Fruit fly (Drosophila melanogaster) whole organism, embryonic: Measurements from ENCODE around the gene Eip75B.

ENCODE experiments used
- Bdp1 ChIP-seq: fragments of 200-800 bp; sonication (Bioruptor generic); optimal IDR thresholded peaks from 3 replicates; lab custom pipeline; 2016; ENCODE audit warnings: missing biosample characterization, missing genetic modification characterization
- CG10209 ChIP-seq: fragments of 200-800 bp; sonication (Bioruptor generic); optimal IDR thresholded peaks from 3 replicates; lab custom pipeline; 2017; ENCODE audit warnings: missing biosample characterization, mild to moderate bottlenecking, missing genetic modification characterization, missing genetic modification reagents
- CG10321 ChIP-seq: fragments of 200-800 bp; sonication (Bioruptor generic); IDR thresholded peaks from 2 replicates; pipeline ENCODE4 v1.3.6; 2022; ENCODE audit warnings: missing biosample characterization, missing genetic modification characterization
- CG10543 ChIP-seq: fragments of 200-800 bp; sonication (Bioruptor generic); optimal IDR thresholded peaks from 3 replicates; lab custom pipeline; 2017; ENCODE audit warnings: missing biosample characterization, mild to moderate bottlenecking, missing genetic modification characterization, moderate library complexity
- CG10565 ChIP-seq: fragments of 200-800 bp; sonication (Bioruptor generic); optimal IDR thresholded peaks from 3 replicates; lab custom pipeline; 2016; ENCODE audit warnings: missing biosample characterization, mild to moderate bottlenecking, missing genetic modification characterization
- CG1233 ChIP-seq: fragments of 200-800 bp; sonication (Bioruptor generic); optimal IDR thresholded peaks from 4 replicates; lab custom pipeline; 2018; ENCODE audit warnings: missing biosample characterization, mild to moderate bottlenecking, missing genetic modification characterization
- CG13894 ChIP-seq: fragments of 200-800 bp; sonication (Bioruptor generic); optimal IDR thresholded peaks from 3 replicates; lab custom pipeline; 2018; ENCODE audit warnings: missing biosample characterization, mild to moderate bottlenecking, missing genetic modification characterization, moderate library complexity
- CG1602 ChIP-seq: fragments of 200-800 bp; sonication (Bioruptor generic); optimal IDR thresholded peaks from 3 replicates; lab custom pipeline; 2016; ENCODE audit warnings: missing biosample characterization, missing genetic modification characterization
- CG17328 ChIP-seq: fragments of 200-800 bp; sonication (Bioruptor generic); IDR thresholded peaks from 2 replicates; pipeline ENCODE4 v1.3.6; 2022; ENCODE audit warnings: missing biosample characterization, missing genetic modification characterization
- CG2116 ChIP-seq: fragments of 200-800 bp; sonication (Bioruptor generic); optimal IDR thresholded peaks from 3 replicates; lab custom pipeline; 2018; ENCODE audit warnings: missing biosample characterization, mild to moderate bottlenecking, missing genetic modification characterization
- CG2875 ChIP-seq: fragments of 200-800 bp; sonication (Bioruptor generic); optimal IDR thresholded peaks from 2 replicates; lab custom pipeline; 2017; ENCODE audit warnings: missing biosample characterization, mild to moderate bottlenecking, missing genetic modification characterization, missing genetic modification reagents
- CG3163 ChIP-seq: fragments of 200-800 bp; sonication (Bioruptor generic); optimal IDR thresholded peaks from 3 replicates; lab custom pipeline; 2016; ENCODE audit warnings: missing biosample characterization, missing genetic modification characterization
- CG32532 ChIP-seq: fragments of 200-800 bp; sonication (Bioruptor generic); IDR thresholded peaks from 2 replicates; pipeline ENCODE4 v1.3.6; 2022; ENCODE audit warnings: missing biosample characterization, missing genetic modification characterization
- CG33213 ChIP-seq: fragments of 200-800 bp; sonication (Bioruptor generic); optimal IDR thresholded peaks from 3 replicates; lab custom pipeline; 2016; ENCODE audit warnings: missing biosample characterization, missing genetic modification characterization
- CG5953 ChIP-seq: fragments of 200-800 bp; sonication (Bioruptor generic); IDR thresholded peaks from 2 replicates; pipeline ENCODE4 v1.3.6; 2022; ENCODE audit warnings: missing biosample characterization, missing genetic modification characterization
- CG7271 ChIP-seq: fragments of 200-800 bp; sonication (Bioruptor generic); optimal IDR thresholded peaks from 2 replicates; lab custom pipeline; 2018; ENCODE audit warnings: missing biosample characterization, mild to moderate bottlenecking, missing genetic modification characterization, moderate library complexity
- CG7556 ChIP-seq: fragments of 200-800 bp; sonication (Bioruptor generic); optimal IDR thresholded peaks from 2 replicates; lab custom pipeline; 2017; ENCODE audit warnings: missing biosample characterization, mild to moderate bottlenecking, missing genetic modification characterization
- CG7839 ChIP-seq: fragments of 200-800 bp; sonication (Bioruptor generic); optimal IDR thresholded peaks from 3 replicates; lab custom pipeline; 2018; ENCODE audit warnings: missing biosample characterization, mild to moderate bottlenecking, missing genetic modification characterization, moderate library complexity
- CG8290 ChIP-seq, 3 experiments: fragments of 200-800 bp; sonication (Bioruptor generic); optimal IDR thresholded peaks; 2 replicates each; lab custom pipeline; 2016 to 2019; ENCODE audit warnings: missing biosample characterization in 3 of 3, missing genetic modification characterization in 3 of 3, mild to moderate bottlenecking in 2 of 3, moderate library complexity in 1 of 3
- CG8924 ChIP-seq: fragments of 200-800 bp; optimal IDR thresholded peaks from 3 replicates; lab custom pipeline; 2019; ENCODE audit warnings: missing biosample characterization, mild to moderate bottlenecking, missing genetic modification characterization, moderate library complexity
- CG9215 ChIP-seq: fragments of 200-800 bp; sonication (Bioruptor generic); IDR thresholded peaks from 2 replicates; pipeline ENCODE4 v1.3.6; 2022; ENCODE audit warnings: missing biosample characterization, missing genetic modification characterization
- D19A ChIP-seq: fragments of 200-800 bp; optimal IDR thresholded peaks from 3 replicates; lab custom pipeline; 2019; ENCODE audit warnings: missing biosample characterization, mild to moderate bottlenecking, missing genetic modification characterization, moderate library complexity
- Dp ChIP-seq: fragments of 200-800 bp; sonication (Bioruptor generic); optimal IDR thresholded peaks from 2 replicates; lab custom pipeline; 2018; ENCODE audit warnings: missing biosample characterization, mild to moderate bottlenecking, missing genetic modification characterization, moderate library complexity
- Hey ChIP-seq: fragments of 200-800 bp; sonication (Bioruptor generic); optimal IDR thresholded peaks from 3 replicates; lab custom pipeline; 2018; ENCODE audit warnings: missing biosample characterization, mild to moderate bottlenecking, missing genetic modification characterization
- Hr3 ChIP-seq: fragments of 200-800 bp; sonication (Bioruptor generic); optimal IDR thresholded peaks from 3 replicates; lab custom pipeline; 2016; ENCODE audit warnings: missing biosample characterization, missing genetic modification characterization
- Hr39 ChIP-seq: fragments of >200 bp; optimal IDR thresholded peaks from 2 replicates; lab custom pipeline; 2017
- Hsf ChIP-seq: fragments of 200-800 bp; sonication (Bioruptor generic); optimal IDR thresholded peaks from 3 replicates; lab custom pipeline; 2016; ENCODE audit warnings: missing biosample characterization, missing genetic modification characterization
- Jarid2 ChIP-seq: fragments of 200-800 bp; sonication (Bioruptor generic); optimal IDR thresholded peaks from 3 replicates; lab custom pipeline; 2017; ENCODE audit warnings: mild to moderate bottlenecking, missing biosample characterization, missing genetic modification reagents, missing genetic modification characterization
- Lim3 ChIP-seq: fragments of 200-800 bp; sonication (Bioruptor generic); IDR thresholded peaks from 2 replicates; pipeline ENCODE4 v1.3.6; 2022; ENCODE audit warnings: missing biosample characterization, missing genetic modification characterization
- Opbp ChIP-seq: fragments of 200-800 bp; sonication (Bioruptor generic); IDR thresholded peaks from 3 replicates; pipeline ENCODE4 v1.3.6; 2022; ENCODE audit warnings: missing biosample characterization, missing genetic modification characterization; ENCODE audit not compliant: partially characterized antibody
- Optix ChIP-seq: fragments of 200-800 bp; sonication (Bioruptor generic); IDR thresholded peaks from 3 replicates; pipeline ENCODE4 v1.3.6; 2022; ENCODE audit warnings: missing biosample characterization, missing genetic modification characterization
- Six4 ChIP-seq: fragments of 200-800 bp; sonication (Bioruptor generic); optimal IDR thresholded peaks from 2 replicates; lab custom pipeline; 2016; ENCODE audit warnings: missing biosample characterization, missing genetic modification characterization
- Trl ChIP-seq, 3 experiments: fragments of >200 bp in 2 of 3; fragments of 200-800 bp in 1 of 3; sonication (Bioruptor generic) in 1 of 3; optimal IDR thresholded peaks; 2 replicates in 1 of 3; 3 replicates in 2 of 3; lab custom pipeline; 2016 to 2017; ENCODE audit warnings: missing biosample characterization in 1 of 3, missing genetic modification characterization in 1 of 3
- aop ChIP-seq: fragments of 200-800 bp; sonication (Bioruptor generic); IDR thresholded peaks from 2 replicates; pipeline ENCODE4 v1.3.6; 2022; ENCODE audit warnings: missing biosample characterization, missing genetic modification characterization
- corto ChIP-seq: fragments of 200-800 bp; sonication (Bioruptor generic); optimal IDR thresholded peaks from 2 replicates; lab custom pipeline; 2016; ENCODE audit warnings: missing biosample characterization, mild to moderate bottlenecking, missing genetic modification characterization, moderate library complexity
- croc ChIP-seq: fragments of 200-800 bp; sonication (Bioruptor generic); conservative IDR thresholded peaks from 3 replicates; pipeline ENCODE4 v1.3.6; 2022; ENCODE audit warnings: missing biosample characterization, missing genetic modification characterization
- crp ChIP-seq, 2 experiments: fragments of 200-800 bp; sonication (Bioruptor generic); optimal IDR thresholded peaks; 2 replicates in 1 of 2; 3 replicates in 1 of 2; lab custom pipeline; 2017; ENCODE audit warnings: missing biosample characterization in 2 of 2, missing genetic modification characterization in 2 of 2, mild to moderate bottlenecking in 1 of 2, moderate library complexity in 1 of 2
- disco-r ChIP-seq: fragments of 200-800 bp; sonication (Bioruptor generic); optimal IDR thresholded peaks from 2 replicates; lab custom pipeline; 2016; ENCODE audit warnings: missing biosample characterization, missing genetic modification characterization
- esg ChIP-seq: fragments of 200-800 bp; sonication (Bioruptor generic); conservative IDR thresholded peaks from 2 replicates; pipeline ENCODE4 v1.3.6; 2022; ENCODE audit warnings: missing biosample characterization, missing genetic modification characterization
- exex ChIP-seq: fragments of 200-800 bp; sonication (Bioruptor generic); optimal IDR thresholded peaks from 4 replicates; lab custom pipeline; 2018; ENCODE audit warnings: missing biosample characterization, mild to moderate bottlenecking, missing genetic modification characterization, moderate library complexity
- fu2 ChIP-seq: fragments of 200-800 bp; sonication (Bioruptor generic); optimal IDR thresholded peaks from 2 replicates; lab custom pipeline; 2016; ENCODE audit warnings: missing biosample characterization, missing genetic modification characterization
- gro ChIP-seq: fragments of 200-800 bp; sonication (Bioruptor generic); optimal IDR thresholded peaks from 2 replicates; lab custom pipeline; 2016; ENCODE audit warnings: missing biosample characterization, missing genetic modification characterization
- gsb ChIP-seq: fragments of 200-800 bp; sonication (Bioruptor generic); IDR thresholded peaks from 2 replicates; pipeline ENCODE4 v1.3.6; 2022; ENCODE audit warnings: missing biosample characterization, missing genetic modification characterization
- gsb-n ChIP-seq: fragments of 200-800 bp; sonication (Bioruptor generic); optimal IDR thresholded peaks from 3 replicates; lab custom pipeline; 2018; ENCODE audit warnings: missing biosample characterization, mild to moderate bottlenecking, missing genetic modification characterization
- nmo ChIP-seq: fragments of 200-800 bp; sonication (Bioruptor generic); optimal IDR thresholded peaks from 2 replicates; lab custom pipeline; 2018; ENCODE audit warnings: missing biosample characterization, mild to moderate bottlenecking, missing genetic modification characterization, moderate library complexity
- odd ChIP-seq: fragments of 200-800 bp; sonication (Bioruptor generic); optimal IDR thresholded peaks from 2 replicates; lab custom pipeline; 2017; ENCODE audit warnings: missing biosample characterization, mild to moderate bottlenecking, missing genetic modification characterization
- ssp ChIP-seq: fragments of 200-800 bp; sonication (Bioruptor generic); IDR thresholded peaks from 2 replicates; pipeline ENCODE4 v1.3.6; 2022; ENCODE audit warnings: missing biosample characterization, missing genetic modification characterization
- tap ChIP-seq: fragments of 200-800 bp; optimal IDR thresholded peaks from 3 replicates; lab custom pipeline; 2019; ENCODE audit warnings: missing biosample characterization, mild to moderate bottlenecking, missing genetic modification characterization, moderate library complexity
- vfl ChIP-seq: fragments of 200-800 bp; sonication (Bioruptor generic); optimal IDR thresholded peaks from 2 replicates; lab custom pipeline; 2016; ENCODE audit warnings: missing biosample characterization, missing genetic modification characterization
- wdn ChIP-seq: fragments of 200-800 bp; sonication (Bioruptor generic); IDR thresholded peaks from 2 replicates; pipeline ENCODE4 v1.3.6; 2022; ENCODE audit warnings: missing biosample characterization, missing genetic modification characterization

Eip75B gene

dm6 chr3L:17962069-17962664 lies 102.3 kb downstream of the Eip75B start (continued):
- TF ChIP-seq Jarid2 (no peak), aop (no peak), disco-r (no peak), CG10565 (GFP tag; lab: Kevin White, UChicago) (no peak), CG1602 (GFP tag; lab: Kevin White, UChicago) (no peak), corto (GFP tag; lab: Kevin White, UChicago) (peak; percentile 57), Dp (GFP tag; lab: Kevin White, UChicago) (no peak), CG13894 (tag; lab: Kevin White, UChicago) (no peak), CG7556 (GFP tag; lab: Kevin White, UChicago) (peak; percentile 37), crp (GFP tag; optimal IDR thresholded peaks at IDR 0.05; lab: Kevin White, UChicago) (no peak), CG7271 (no peak), fu2 (no peak), CG8290 (GFP tag; optimal IDR thresholded peaks at IDR 0.05; lab: Kevin White, UChicago) (no peak), CG8290 (tag; optimal IDR thresholded peaks at IDR 0.05; lab: Kevin White, UChicago) (no peak), CG32532 (GFP tag; lab: Robert Waterston, UW) (peak; percentile 35; the same call in 1 of the 2 replicates), Optix (no peak), CG10543 (GFP tag; lab: Kevin White, UChicago) (no peak), CG3163 (GFP tag; lab: Kevin White, UChicago) (peak; percentile 92), nmo (no peak), Lim3 (GFP tag; lab: Robert Waterston, UW) (no peak), CG33213 (GFP tag; lab: Kevin White, UChicago) (no peak), Opbp (GFP tag; lab: Robert Waterston, UW) (no peak), exex (tag; lab: Kevin White, UChicago) (peak; percentile 35), CG8924 (tag; lab: Kevin White, UChicago) (no peak), CG2875 (no peak), wdn (GFP tag; lab: Robert Waterston, UW) (no peak), CG10321 (GFP tag; lab: Robert Waterston, UW) (no peak), vfl (GFP tag; lab: Kevin White, UChicago) (no peak), Six4 (no peak), Trl (optimal IDR thresholded peaks at IDR 0.05; lab: Kevin White, UChicago) (peak; percentile 81 to 94), Trl (GFP tag; optimal IDR thresholded peaks at IDR 0.05; lab: Kevin White, UChicago) (no peak), croc (GFP tag; lab: Robert Waterston, UW) (no peak), CG1233 (GFP tag; lab: Kevin White, UChicago) (no peak), Hey (tag; lab: Kevin White, UChicago) (no peak), CG7839 (tag; lab: Kevin White, UChicago) (no peak), Bdp1 (GFP tag; lab: Kevin White, UChicago) (no peak), CG17328 (GFP tag; lab: Robert Waterston, UW) (no peak), gsb (GFP tag; lab: Robert Waterston, UW) (no peak), Hsf (GFP tag; lab: Kevin White, UChicago) (no peak), tap (tag; lab: Kevin White, UChicago) (no peak), esg (GFP tag; lab: Robert Waterston, UW) (no peak), ssp (no peak), gsb-n (tag; lab: Kevin White, UChicago) (no peak), CG10209 (no peak), D19A (tag; lab: Kevin White, UChicago) (peak; percentile 41), CG9215 (no peak), CG5953 (GFP tag; lab: Robert Waterston, UW) (no peak), Hr3 (GFP tag; lab: Kevin White, UChicago) (no peak), odd (GFP tag; lab: Kevin White, UChicago) (no peak), Hr39 (lab: Kevin White, UChicago) (no peak), CG2116 (no peak), gro (GFP tag; lab: Kevin White, UChicago) (peak; percentile 12)
